Worm (Caenorhabditis elegans) whole organism, L2 larva: ENCODE data around the gene hmit-1.3.

Experiments used
- ZK546.5 ChIP-seq: sonication (generic microtip); optimal IDR thresholded peaks from 2 replicates; lab custom pipeline; 2017; ENCODE audit warnings: missing biosample characterization, missing genetic modification characterization
- ceh-16 ChIP-seq: fragments of 150-350 bp; optimal IDR thresholded peaks from 2 replicates; lab custom pipeline; 2014; ENCODE audit warnings: missing biosample characterization, missing genetic modification characterization
- ceh-82 ChIP-seq: fragments of 150-350 bp; optimal IDR thresholded peaks from 2 replicates; lab custom pipeline; 2014; ENCODE audit warnings: missing biosample characterization, missing genetic modification characterization
- egl-27 ChIP-seq: sonication (generic microtip); optimal IDR thresholded peaks from 3 replicates; lab custom pipeline; 2017; ENCODE audit warnings: missing biosample characterization, missing genetic modification reagents, missing genetic modification characterization
- elt-1 ChIP-seq: fragments of 150-350 bp; optimal IDR thresholded peaks from 2 replicates; lab custom pipeline; 2014; ENCODE audit warnings: missing biosample characterization, missing genetic modification characterization
- fos-1 ChIP-seq: fragments of 150-350 bp; optimal IDR thresholded peaks from 2 replicates; lab custom pipeline; 2014; ENCODE audit warnings: missing biosample characterization, missing genetic modification characterization
- lin-39 ChIP-seq: fragments of 150-350 bp; optimal IDR thresholded peaks from 2 replicates; lab custom pipeline; 2014; ENCODE audit warnings: missing biosample characterization, missing genetic modification reagents, missing genetic modification characterization
- nhr-10 ChIP-seq: sonication (generic microtip); optimal IDR thresholded peaks from 2 replicates; lab custom pipeline; 2017; ENCODE audit warnings: missing biosample characterization, missing genetic modification characterization
- nhr-237 ChIP-seq: fragments of 150-350 bp; optimal IDR thresholded peaks from 2 replicates; lab custom pipeline; 2014; ENCODE audit warnings: missing biosample characterization, missing genetic modification characterization
- nhr-77 ChIP-seq: fragments of 150-350 bp; optimal IDR thresholded peaks from 2 replicates; lab custom pipeline; 2014; ENCODE audit warnings: missing biosample characterization, missing genetic modification characterization
- snpc-4 ChIP-seq: fragments of 150-350 bp; optimal IDR thresholded peaks from 2 replicates; lab custom pipeline; 2014; ENCODE audit warnings: missing biosample characterization, missing genetic modification characterization
- unc-62 ChIP-seq: fragments of 150-350 bp; optimal IDR thresholded peaks from 2 replicates; lab custom pipeline; 2014; ENCODE audit warnings: missing biosample characterization, missing genetic modification reagents, missing genetic modification characterization

DNA sequence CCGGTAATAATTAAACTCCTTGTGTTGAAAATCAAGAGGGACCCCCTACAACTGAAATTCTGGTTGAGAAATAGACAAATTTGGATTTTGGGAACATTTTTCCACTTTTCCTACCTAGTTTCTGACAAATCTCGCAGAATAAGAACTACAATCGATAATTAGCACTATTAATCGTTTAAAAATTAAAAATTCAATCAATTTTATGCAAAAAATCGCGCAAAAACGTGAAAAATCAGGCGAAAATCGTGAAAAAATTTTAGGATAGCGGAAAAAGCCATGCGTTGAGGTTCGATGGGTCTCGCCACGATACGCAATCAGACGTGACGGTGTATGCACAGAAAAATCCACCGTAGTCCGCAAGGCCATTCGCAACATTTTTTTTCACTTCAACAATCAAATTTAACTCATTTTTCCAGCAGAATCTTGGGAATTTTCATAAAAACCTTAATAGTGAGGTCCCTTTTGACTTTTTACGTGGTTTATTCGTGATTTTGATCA lies 14.3 kb downstream of the hmit-1.3 start, which contains the start of gene lias-1:
- peak; percentile 76 for TF ChIP-seq fos-1 (tag; lab: Kevin White, UChicago)
- TF ChIP-seq nhr-77 (tag; lab: Kevin White, UChicago) = no peak
- no peak for TF ChIP-seq egl-27
- TF ChIP-seq unc-62 (GFP tag; lab: Kevin White, UChicago) = no peak
- TF ChIP-seq ceh-16 = peak; percentile 23
- TF ChIP-seq lin-39 = no peak
- TF ChIP-seq nhr-10 (tag; lab: Kevin White, UChicago) = no peak
- TF ChIP-seq snpc-4 (tag; lab: Kevin White, UChicago) = peak; percentile 57
- no peak for TF ChIP-seq ceh-82 (tag; lab: Kevin White, UChicago)
- TF ChIP-seq ZK546.5 = no peak
- no peak for TF ChIP-seq nhr-237 (tag; lab: Kevin White, UChicago)
- no peak for TF ChIP-seq elt-1 (tag; lab: Kevin White, UChicago)
